Fruit fly (Drosophila melanogaster) whole organism, embryonic: Measurements from ENCODE around the gene puf.

Source experiments
- Atf3 ChIP-seq: fragments of 200-800 bp; sonication (Bioruptor generic); optimal IDR thresholded peaks from 3 replicates; lab custom pipeline; 2016; ENCODE audit warnings: missing biosample characterization, missing genetic modification characterization
- BEAF-32 ChIP-seq: fragments of 200-800 bp; sonication (Bioruptor generic); optimal IDR thresholded peaks from 3 replicates; lab custom pipeline; 2017; ENCODE audit warnings: missing biosample characterization, missing genetic modification characterization, mild to moderate bottlenecking, moderate library complexity, missing genetic modification reagents
- Bgb ChIP-seq: fragments of 200-800 bp; sonication (Bioruptor generic); IDR thresholded peaks from 2 replicates; pipeline ENCODE4 v1.3.6; 2022; ENCODE audit warnings: missing biosample characterization, missing genetic modification characterization; ENCODE audit not compliant: partially characterized antibody
- CG14710 ChIP-seq: fragments of 200-800 bp; sonication (Bioruptor generic); optimal IDR thresholded peaks from 3 replicates; lab custom pipeline; 2019; ENCODE audit warnings: missing biosample characterization, mild to moderate bottlenecking, missing genetic modification characterization, moderate library complexity
- CG2120 ChIP-seq: fragments of 200-800 bp; sonication (Bioruptor generic); optimal IDR thresholded peaks from 3 replicates; lab custom pipeline; 2016; ENCODE audit warnings: missing biosample characterization, missing genetic modification characterization
- CG34224 ChIP-seq: fragments of 200-800 bp; sonication (Bioruptor generic); IDR thresholded peaks from 3 replicates; pipeline ENCODE4 v1.3.6; 2022; ENCODE audit warnings: missing biosample characterization, missing genetic modification characterization; ENCODE audit not compliant: partially characterized antibody
- CG3847 ChIP-seq: fragments of 200-800 bp; sonication (Bioruptor generic); IDR thresholded peaks from 2 replicates; pipeline ENCODE4 v1.3.6; 2022; ENCODE audit warnings: missing biosample characterization, missing genetic modification characterization
- CG4617 ChIP-seq: fragments of 200-800 bp; sonication (Bioruptor generic); optimal IDR thresholded peaks from 3 replicates; lab custom pipeline; 2016; ENCODE audit warnings: missing biosample characterization, missing genetic modification characterization, borderline replicate concordance
- CG4707 ChIP-seq: fragments of 200-800 bp; sonication (Bioruptor generic); optimal IDR thresholded peaks from 2 replicates; lab custom pipeline; 2018; ENCODE audit warnings: missing biosample characterization, mild to moderate bottlenecking, missing genetic modification characterization, moderate library complexity
- CG6791 ChIP-seq: fragments of 200-800 bp; sonication (Bioruptor generic); IDR thresholded peaks from 3 replicates; pipeline ENCODE4 v1.3.6; 2022; ENCODE audit warnings: missing biosample characterization, missing genetic modification characterization; ENCODE audit not compliant: partially characterized antibody
- CG7271 ChIP-seq: fragments of 200-800 bp; sonication (Bioruptor generic); optimal IDR thresholded peaks from 2 replicates; lab custom pipeline; 2018; ENCODE audit warnings: missing biosample characterization, mild to moderate bottlenecking, missing genetic modification characterization, moderate library complexity
- CG7963 ChIP-seq: fragments of 200-800 bp; sonication (Bioruptor generic); IDR thresholded peaks from 3 replicates; pipeline ENCODE4 v1.3.6; 2022; ENCODE audit warnings: missing biosample characterization, missing genetic modification characterization; ENCODE audit not compliant: partially characterized antibody
- CG9727 ChIP-seq: fragments of 200-800 bp; sonication (Bioruptor generic); optimal IDR thresholded peaks from 3 replicates; lab custom pipeline; 2017; ENCODE audit warnings: missing biosample characterization, mild to moderate bottlenecking, missing genetic modification characterization
- Dll ChIP-seq: fragments of 200-800 bp; sonication (Bioruptor generic); IDR thresholded peaks from 4 replicates; pipeline ENCODE4 v1.3.6; 2022; ENCODE audit warnings: missing biosample characterization, missing genetic modification characterization; ENCODE audit not compliant: partially characterized antibody
- Dref ChIP-seq: fragments of 200-800 bp; sonication (Bioruptor generic); IDR thresholded peaks from 2 replicates; pipeline ENCODE4 v1.3.6; 2022; ENCODE audit warnings: missing biosample characterization, missing genetic modification characterization
- E2f2 ChIP-seq: fragments of 200-800 bp; sonication (Bioruptor generic); IDR thresholded peaks from 2 replicates; pipeline ENCODE4 v1.3.6; 2022; ENCODE audit warnings: missing biosample characterization, missing genetic modification characterization
- Fer1 ChIP-seq: fragments of 200-800 bp; sonication (Bioruptor generic); optimal IDR thresholded peaks from 2 replicates; lab custom pipeline; 2017; ENCODE audit warnings: missing biosample characterization, mild to moderate bottlenecking, missing genetic modification characterization
- HLH4C ChIP-seq: fragments of 200-800 bp; sonication (Bioruptor generic); IDR thresholded peaks from 3 replicates; pipeline ENCODE4 v1.3.6; 2022; ENCODE audit warnings: missing biosample characterization, missing genetic modification characterization; ENCODE audit not compliant: partially characterized antibody
- HmgZ ChIP-seq: fragments of 200-800 bp; sonication (Bioruptor generic); optimal IDR thresholded peaks from 2 replicates; lab custom pipeline; 2018; ENCODE audit warnings: missing biosample characterization, mild to moderate bottlenecking, missing genetic modification characterization
- Hsf ChIP-seq: fragments of 200-800 bp; sonication (Bioruptor generic); optimal IDR thresholded peaks from 3 replicates; lab custom pipeline; 2016; ENCODE audit warnings: missing biosample characterization, missing genetic modification characterization
- MBD-R2 ChIP-seq: fragments of 200-800 bp; sonication (Bioruptor generic); IDR thresholded peaks from 2 replicates; pipeline ENCODE4 v1.3.6; 2022; ENCODE audit warnings: missing biosample characterization, missing genetic modification characterization
- Med ChIP-seq: fragments of 200-800 bp; sonication (Bioruptor generic); peaks from one replicate; lab custom pipeline; 2016; ENCODE audit warnings: missing biosample characterization, missing genetic modification characterization, mild to moderate bottlenecking, inconsistent platforms, moderate library complexity
- NC2β ChIP-seq: fragments of 200-800 bp; sonication (Bioruptor generic); optimal IDR thresholded peaks from 2 replicates; lab custom pipeline; 2016; ENCODE audit warnings: missing biosample characterization, missing genetic modification characterization
- Neu2 ChIP-seq: fragments of 200-800 bp; sonication (Bioruptor generic); optimal IDR thresholded peaks from 3 replicates; lab custom pipeline; 2016; ENCODE audit warnings: missing biosample characterization, missing genetic modification characterization, borderline replicate concordance
- Pdp1 ChIP-seq, 2 experiments: fragments of 200-800 bp; sonication (Bioruptor generic); optimal IDR thresholded peaks; 3 replicates each; lab custom pipeline; 2016; ENCODE audit warnings: missing biosample characterization in 2 of 2, missing genetic modification characterization in 2 of 2, mild to moderate bottlenecking in 1 of 2, moderate library complexity in 1 of 2
- Rfx ChIP-seq: fragments of 200-800 bp; sonication (Bioruptor generic); IDR thresholded peaks from 2 replicates; pipeline ENCODE4 v1.3.6; 2022; ENCODE audit warnings: missing biosample characterization, missing genetic modification characterization
- Sry-δ ChIP-seq: fragments of 200-800 bp; sonication (Bioruptor generic); optimal IDR thresholded peaks from 2 replicates; lab custom pipeline; 2016; ENCODE audit warnings: missing biosample characterization, missing genetic modification characterization
- Vsx1 ChIP-seq: fragments of 200-800 bp; sonication (Bioruptor generic); optimal IDR thresholded peaks from 2 replicates; lab custom pipeline; 2017; ENCODE audit warnings: missing biosample characterization, mild to moderate bottlenecking, missing genetic modification characterization, missing genetic modification reagents
- YL-1 ChIP-seq: fragments of 200-800 bp; sonication (Bioruptor generic); optimal IDR thresholded peaks from 3 replicates; lab custom pipeline; 2017; ENCODE audit warnings: missing biosample characterization, mild to moderate bottlenecking, missing genetic modification characterization
- amos ChIP-seq: fragments of 200-800 bp; sonication (Bioruptor generic); IDR thresholded peaks from 2 replicates; pipeline ENCODE4 v1.3.6; 2022; ENCODE audit warnings: missing biosample characterization, missing genetic modification characterization; ENCODE audit not compliant: partially characterized antibody
- crp ChIP-seq, 2 experiments: fragments of 200-800 bp; sonication (Bioruptor generic); optimal IDR thresholded peaks; 2 replicates in 1 of 2; 3 replicates in 1 of 2; lab custom pipeline; 2017; ENCODE audit warnings: missing biosample characterization in 2 of 2, missing genetic modification characterization in 2 of 2, mild to moderate bottlenecking in 1 of 2, moderate library complexity in 1 of 2
- en ChIP-seq: fragments of 200-800 bp; sonication (Bioruptor generic); optimal IDR thresholded peaks from 2 replicates; lab custom pipeline; 2016; ENCODE audit warnings: missing biosample characterization, missing genetic modification characterization
- insv ChIP-seq, 2 experiments: fragments of 200-800 bp; sonication (Bioruptor generic); optimal IDR thresholded peaks; 3 replicates each; lab custom pipeline; 2016 to 2018; ENCODE audit warnings: missing biosample characterization in 2 of 2, missing genetic modification characterization in 2 of 2
- knrl ChIP-seq: fragments of 200-800 bp; sonication (Bioruptor generic); IDR thresholded peaks from 3 replicates; pipeline ENCODE4 v1.3.6; 2022; ENCODE audit warnings: missing biosample characterization, missing genetic modification characterization; ENCODE audit not compliant: partially characterized antibody
- nerfin-2 ChIP-seq: fragments of 200-800 bp; sonication (Bioruptor generic); IDR thresholded peaks from 2 replicates; pipeline ENCODE4 v1.3.6; 2022; ENCODE audit warnings: missing biosample characterization, missing genetic modification characterization; ENCODE audit not compliant: partially characterized antibody
- nmo ChIP-seq: fragments of 200-800 bp; sonication (Bioruptor generic); optimal IDR thresholded peaks from 2 replicates; lab custom pipeline; 2018; ENCODE audit warnings: missing biosample characterization, mild to moderate bottlenecking, missing genetic modification characterization, moderate library complexity
- pan ChIP-seq, 4 experiments: fragments of >200 bp in 3 of 4; fragments of 200-800 bp in 1 of 4; sonication (Bioruptor generic) in 1 of 4; optimal IDR thresholded peaks in 3 of 4; IDR thresholded peaks in 1 of 4; 2 replicates each; pipeline versions ENCODE4 v1.3.6 to Lab custom; 2017 to 2022; ENCODE audit warnings: missing biosample characterization in 2 of 4, missing genetic modification characterization in 2 of 4, mixed read lengths in 1 of 4
- pzg ChIP-seq: fragments of 200-800 bp; sonication (Bioruptor generic); optimal IDR thresholded peaks from 3 replicates; lab custom pipeline; 2018; ENCODE audit warnings: missing biosample characterization, mild to moderate bottlenecking, missing genetic modification characterization, moderate library complexity
- row ChIP-seq: fragments of 200-800 bp; sonication (Bioruptor generic); IDR thresholded peaks from 3 replicates; pipeline ENCODE4 v1.3.6; 2022; ENCODE audit warnings: missing biosample characterization, missing genetic modification characterization
- sna ChIP-seq: fragments of 200-800 bp; sonication (Bioruptor generic); IDR thresholded peaks from 2 replicates; pipeline ENCODE4 v1.3.6; 2022; ENCODE audit warnings: missing biosample characterization, missing genetic modification characterization; ENCODE audit not compliant: partially characterized antibody
- stwl ChIP-seq: fragments of 200-800 bp; sonication (Bioruptor generic); optimal IDR thresholded peaks from 3 replicates; lab custom pipeline; 2018; ENCODE audit warnings: missing biosample characterization, mild to moderate bottlenecking, missing genetic modification characterization, moderate library complexity
- tin ChIP-seq: fragments of 200-800 bp; sonication (Bioruptor generic); optimal IDR thresholded peaks from 3 replicates; lab custom pipeline; 2016; ENCODE audit warnings: missing biosample characterization, missing genetic modification characterization
- trem ChIP-seq: fragments of 200-800 bp; optimal IDR thresholded peaks from 3 replicates; lab custom pipeline; 2019; ENCODE audit warnings: missing biosample characterization, mild to moderate bottlenecking, missing genetic modification characterization, moderate library complexity
- unpg ChIP-seq: fragments of 200-800 bp; sonication (Bioruptor generic); optimal IDR thresholded peaks from 3 replicates; lab custom pipeline; 2018; ENCODE audit warnings: missing biosample characterization, mild to moderate bottlenecking, missing genetic modification characterization, moderate library complexity
- vnd ChIP-seq: fragments of 200-800 bp; sonication (Bioruptor generic); IDR thresholded peaks from 3 replicates; pipeline ENCODE4 v1.3.6; 2022; ENCODE audit warnings: missing biosample characterization, missing genetic modification characterization; ENCODE audit not compliant: partially characterized antibody

The puf gene

dm6 chr3R:24659173-24659846, 9.5 kb upstream of the puf start, which contains the start of gene CG31126 (continued):
- TF ChIP-seq pzg (GFP tag; lab: Kevin White, UChicago) (peak; percentile 67), amos (GFP tag; lab: Robert Waterston, UW) (peak; percentile 59; the same call in 1 of the 2 replicates), knrl (GFP tag; lab: Robert Waterston, UW) (0 out of 3 replicates have a peak, but pooled peaks have one; percentile 9), Atf3 (GFP tag; lab: Kevin White, UChicago) (no peak), CG14710 (tag; lab: Kevin White, UChicago) (peak; percentile 15), E2f2 (GFP tag; lab: Robert Waterston, UW) (peak; percentile 42), Vsx1 (GFP tag; lab: Kevin White, UChicago) (no peak), BEAF-32 (peak; percentile 48), en (GFP tag; lab: Kevin White, UChicago) (no peak), trem (tag; lab: Kevin White, UChicago) (peak; percentile 31), HmgZ (peak; percentile 35), nmo (GFP tag; lab: Kevin White, UChicago) (peak; percentile 6), Dref (GFP tag; lab: Robert Waterston, UW) (peak; percentile 85), CG7963 (0 out of 3 replicates have a peak, but pooled peaks have one; percentile 47), NC2β (GFP tag; lab: Kevin White, UChicago) (no peak), Fer1 (GFP tag; lab: Kevin White, UChicago) (peak; percentile 7), nerfin-2 (GFP tag; lab: Robert Waterston, UW) (peak; percentile 50; the same call in 1 of the 2 replicates), Sry-δ (GFP tag; lab: Kevin White, UChicago) (peak; percentile 29), pan (optimal IDR thresholded peaks at IDR 0.05; lab: Kevin White, UChicago) (no peak), pan (GFP tag; optimal IDR thresholded peaks at IDR 0.05 in 1 of 2, IDR thresholded peaks at IDR 0.05 in 1 of 2) (no peak), HLH4C (peak; percentile 55; the same call in 1 of the 3 replicates), Dll (GFP tag; lab: Robert Waterston, UW) (peak; percentile 70), CG2120 (GFP tag; lab: Kevin White, UChicago) (no peak), insv (GFP tag; optimal IDR thresholded peaks at IDR 0.05; lab: Kevin White, UChicago) (no peak), CG6791 (GFP tag; lab: Robert Waterston, UW) (peak; percentile 33; the same call in 1 of the 3 replicates), Pdp1 (GFP tag; optimal IDR thresholded peaks at IDR 0.05; lab: Kevin White, UChicago) (peak in 1 of 2 experiments; percentile 100), CG9727 (GFP tag; lab: Kevin White, UChicago) (no peak), CG4707 (GFP tag; lab: Kevin White, UChicago) (no peak), stwl (tag; lab: Kevin White, UChicago) (peak; percentile 94), YL-1 (GFP tag; lab: Kevin White, UChicago) (peak; percentile 68), CG34224 (GFP tag; lab: Robert Waterston, UW) (peak; percentile 67), Med (peak; percentile 65), tin (GFP tag; lab: Kevin White, UChicago) (no peak), Hsf (GFP tag; lab: Kevin White, UChicago) (no peak), CG3847 (GFP tag; lab: Robert Waterston, UW) (0 out of 2 replicates have a peak, but pooled peaks have one; percentile 13), MBD-R2 (GFP tag; lab: Robert Waterston, UW) (peak; percentile 95), Bgb (peak; percentile 62), Rfx (GFP tag; lab: Robert Waterston, UW) (no peak), CG4617 (GFP tag; lab: Kevin White, UChicago) (peak; percentile 10), CG7271 (tag; lab: Kevin White, UChicago) (no peak), crp (GFP tag; optimal IDR thresholded peaks at IDR 0.05; lab: Kevin White, UChicago) (peak; percentile 68 to 94), sna (GFP tag; lab: Robert Waterston, UW) (peak; percentile 63; the same call in 1 of the 2 replicates), Neu2 (GFP tag; lab: Kevin White, UChicago) (no peak), vnd (GFP tag; lab: Robert Waterston, UW) (0 out of 3 replicates have a peak, but pooled peaks have one; percentile 23), unpg (GFP tag; lab: Kevin White, UChicago) (no peak), row (GFP tag; lab: Robert Waterston, UW) (peak; percentile 16; the same call in 1 of the 3 replicates)
